Worm (Caenorhabditis elegans) whole organism, L1 larva: ENCODE data around the gene F31E8.5.

ENCODE experiments used
- C16A3.4 ChIP-seq: fragments of 150-350 bp; optimal IDR thresholded peaks from 2 replicates; lab custom pipeline; 2014; ENCODE audit warnings: missing biosample characterization, missing genetic modification characterization
- C34B4.2 ChIP-seq: sonication (generic microtip); optimal IDR thresholded peaks from 2 replicates; lab custom pipeline; 2017; ENCODE audit warnings: mild to moderate bottlenecking, missing genetic modification characterization, missing compliant biosample characterization
- F16B12.6 ChIP-seq: fragments of 150-350 bp; optimal IDR thresholded peaks from 2 replicates; lab custom pipeline; 2014; ENCODE audit warnings: missing biosample characterization, missing genetic modification characterization
- Y116A8C.19 ChIP-seq: sonication (generic microtip); optimal IDR thresholded peaks from 2 replicates; lab custom pipeline; 2016; ENCODE audit warnings: missing compliant biosample characterization, missing genetic modification characterization, borderline replicate concordance
- aly-2 ChIP-seq: fragments of 150-350 bp; optimal IDR thresholded peaks from 2 replicates; lab custom pipeline; 2014; ENCODE audit warnings: missing biosample characterization, missing genetic modification characterization
- ama-1 ChIP-seq: fragments of 150-350 bp; optimal IDR thresholded peaks from 2 replicates; lab custom pipeline; 2014
- ceh-63 ChIP-seq: fragments of 200-800 bp; sonication (Bioruptor generic); optimal IDR thresholded peaks from 2 replicates; lab custom pipeline; 2018; ENCODE audit warnings: mild to moderate bottlenecking, missing genetic modification characterization, missing compliant biosample characterization
- ceh-8 ChIP-seq: fragments of 200-800 bp; sonication (Bioruptor generic); optimal IDR thresholded peaks from 2 replicates; lab custom pipeline; 2018; ENCODE audit warnings: mild to moderate bottlenecking, missing genetic modification characterization, moderate library complexity, missing compliant biosample characterization
- ceh-88 ChIP-seq: fragments of 200-800 bp; sonication (Bioruptor generic); IDR thresholded peaks from 2 replicates; pipeline ENCODE4 v1.3.6; 2022; ENCODE audit warnings: missing genetic modification characterization, missing compliant biosample characterization
- ceh-90 ChIP-seq: sonication (generic microtip); optimal IDR thresholded peaks from 2 replicates; lab custom pipeline; 2016; ENCODE audit warnings: missing genetic modification characterization, missing compliant biosample characterization
- dpl-1 ChIP-seq, 3 experiments: fragments of 150-350 bp in 2 of 3; sonication (generic microtip) in 1 of 3; optimal IDR thresholded peaks; 2 replicates each; lab custom pipeline; 2014 to 2017; ENCODE audit warnings: missing biosample characterization in 3 of 3, missing genetic modification characterization in 3 of 3, missing genetic modification reagents in 3 of 3
- dsc-1 ChIP-seq: sonication (generic microtip); optimal IDR thresholded peaks from 2 replicates; lab custom pipeline; 2016; ENCODE audit warnings: mild to moderate bottlenecking, missing genetic modification characterization, missing compliant biosample characterization
- efl-1 ChIP-seq, 4 experiments: fragments of 150-350 bp; optimal IDR thresholded peaks in 3 of 4; peaks in 1 of 4; 1 replicate in 1 of 4; 2 replicates in 3 of 4; lab custom pipeline; 2014; ENCODE audit warnings: missing biosample characterization in 2 of 4, missing genetic modification characterization in 2 of 4, missing genetic modification reagents in 2 of 4
- egl-27 ChIP-seq, 2 experiments: fragments of 150-350 bp in 1 of 2; sonication (generic microtip); optimal IDR thresholded peaks; 3 replicates each; lab custom pipeline; 2017 to 2018; ENCODE audit warnings: missing biosample characterization in 2 of 2, missing genetic modification characterization in 2 of 2, missing genetic modification reagents in 2 of 2
- elt-2 ChIP-seq: sonication (generic microtip); optimal IDR thresholded peaks from 2 replicates; lab custom pipeline; 2016; ENCODE audit warnings: missing genetic modification characterization, mild to moderate bottlenecking, inconsistent platforms, missing compliant biosample characterization, missing genetic modification reagents
- elt-3 ChIP-seq, 6 experiments: fragments of 150-350 bp in 1 of 6; sonication (generic microtip); optimal IDR thresholded peaks; 2 replicates each; lab custom pipeline; 2017 to 2018; ENCODE audit warnings: missing biosample characterization in 6 of 6, missing genetic modification characterization in 6 of 6, inconsistent platforms in 1 of 6
- fkh-10 ChIP-seq: sonication (generic microtip); optimal IDR thresholded peaks from 2 replicates; lab custom pipeline; 2017; ENCODE audit warnings: missing biosample characterization, missing genetic modification reagents, missing genetic modification characterization
- fkh-4 ChIP-seq: sonication (generic microtip); optimal IDR thresholded peaks from 2 replicates; lab custom pipeline; 2016; ENCODE audit warnings: missing compliant biosample characterization, missing genetic modification characterization, borderline replicate concordance
- fkh-8 ChIP-seq: sonication (generic microtip); optimal IDR thresholded peaks from 2 replicates; lab custom pipeline; 2016; ENCODE audit warnings: mild to moderate bottlenecking, missing genetic modification characterization, missing compliant biosample characterization
- fos-1 ChIP-seq: fragments of 150-350 bp; optimal IDR thresholded peaks from 2 replicates; lab custom pipeline; 2014; ENCODE audit warnings: missing biosample characterization, missing genetic modification characterization
- grh-1 ChIP-seq: fragments of 200-800 bp; sonication (Bioruptor generic); IDR thresholded peaks from 2 replicates; pipeline ENCODE4 v1.3.6; 2022; ENCODE audit warnings: missing genetic modification reagents, missing genetic modification characterization, missing compliant biosample characterization
- hlh-4 ChIP-seq: sonication (generic microtip); optimal IDR thresholded peaks from 2 replicates; lab custom pipeline; 2016; ENCODE audit warnings: mild to moderate bottlenecking, missing genetic modification characterization, missing compliant biosample characterization
- hpl-2 ChIP-seq: fragments of 150-350 bp; optimal IDR thresholded peaks from 2 replicates; lab custom pipeline; 2014; ENCODE audit warnings: missing biosample characterization, missing genetic modification reagents, missing genetic modification characterization
- lin-14 ChIP-seq: fragments of 200-800 bp; sonication (Bioruptor generic); optimal IDR thresholded peaks from 2 replicates; lab custom pipeline; 2018; ENCODE audit warnings: mild to moderate bottlenecking, missing genetic modification characterization, moderate library complexity, missing compliant biosample characterization
- lin-39 ChIP-seq: fragments of 150-350 bp; optimal IDR thresholded peaks from 2 replicates; lab custom pipeline; 2014; ENCODE audit warnings: missing biosample characterization, missing genetic modification reagents, missing genetic modification characterization
- lir-3 ChIP-seq: sonication (generic microtip); optimal IDR thresholded peaks from 2 replicates; lab custom pipeline; 2016; ENCODE audit warnings: mild to moderate bottlenecking, missing genetic modification characterization, moderate library complexity, missing compliant biosample characterization; ENCODE audit not compliant: poor library complexity
- lsy-2 ChIP-seq, 2 experiments: fragments of 150-350 bp; optimal IDR thresholded peaks; 2 replicates each; lab custom pipeline; 2014; ENCODE audit warnings: missing biosample characterization in 2 of 2, missing genetic modification characterization in 2 of 2
- mdl-1 ChIP-seq, 2 experiments: fragments of 150-350 bp; optimal IDR thresholded peaks; 2 replicates each; lab custom pipeline; 2014 to 2017; ENCODE audit warnings: missing biosample characterization in 2 of 2, missing genetic modification characterization in 2 of 2, inconsistent platforms in 1 of 2
- mef-2 ChIP-seq: fragments of 150-350 bp; optimal IDR thresholded peaks from 2 replicates; lab custom pipeline; 2014; ENCODE audit warnings: missing biosample characterization, missing genetic modification characterization
- mep-1 ChIP-seq: fragments of 150-350 bp; optimal IDR thresholded peaks from 2 replicates; lab custom pipeline; 2014; ENCODE audit warnings: missing biosample characterization, missing genetic modification characterization
- nhr-11 ChIP-seq: fragments of 150-350 bp; optimal IDR thresholded peaks from 2 replicates; lab custom pipeline; 2014; ENCODE audit warnings: missing biosample characterization, missing genetic modification characterization
- nhr-12 ChIP-seq: sonication (generic microtip); optimal IDR thresholded peaks from 2 replicates; lab custom pipeline; 2017; ENCODE audit warnings: missing biosample characterization, missing genetic modification characterization
- nhr-237 ChIP-seq: fragments of 150-350 bp; optimal IDR thresholded peaks from 2 replicates; lab custom pipeline; 2014; ENCODE audit warnings: missing biosample characterization, missing genetic modification characterization
- nhr-28 ChIP-seq: fragments of 150-350 bp; optimal IDR thresholded peaks from 2 replicates; lab custom pipeline; 2014; ENCODE audit warnings: missing biosample characterization, missing genetic modification characterization
- nhr-71 ChIP-seq: sonication (generic microtip); optimal IDR thresholded peaks from 2 replicates; lab custom pipeline; 2016; ENCODE audit warnings: mild to moderate bottlenecking, missing genetic modification characterization, moderate library complexity, missing compliant biosample characterization
- nhr-84 ChIP-seq: sonication (generic microtip); optimal IDR thresholded peaks from 2 replicates; lab custom pipeline; 2017; ENCODE audit warnings: missing biosample characterization, missing genetic modification characterization
- nhr-90 ChIP-seq: sonication (generic microtip); optimal IDR thresholded peaks from 2 replicates; lab custom pipeline; 2016; ENCODE audit warnings: mild to moderate bottlenecking, missing genetic modification characterization, missing compliant biosample characterization; ENCODE audit not compliant: poor library complexity
- pag-3 ChIP-seq: sonication (generic microtip); optimal IDR thresholded peaks from 2 replicates; lab custom pipeline; 2017; ENCODE audit warnings: missing genetic modification characterization, mild to moderate bottlenecking, missing compliant biosample characterization, antibody characterized with exemption, borderline replicate concordance; ENCODE audit not compliant: insufficient read depth
- pax-3 ChIP-seq: fragments of 200-800 bp; sonication (Bioruptor generic); optimal IDR thresholded peaks from 2 replicates; lab custom pipeline; 2018; ENCODE audit warnings: mild to moderate bottlenecking, missing genetic modification characterization, moderate library complexity, missing compliant biosample characterization
- rnt-1 ChIP-seq: sonication (generic microtip); optimal IDR thresholded peaks from 2 replicates; lab custom pipeline; 2016; ENCODE audit warnings: mild to moderate bottlenecking, missing genetic modification characterization, moderate library complexity, missing compliant biosample characterization
- sox-4 ChIP-seq: sonication (generic microtip); optimal IDR thresholded peaks from 2 replicates; lab custom pipeline; 2016; ENCODE audit warnings: missing genetic modification characterization, missing compliant biosample characterization
- sptf-1 ChIP-seq: fragments of 150-350 bp; optimal IDR thresholded peaks from 2 replicates; lab custom pipeline; 2014; ENCODE audit warnings: missing biosample characterization, missing genetic modification characterization
- sup-37 ChIP-seq: fragments of 200-800 bp; sonication (Bioruptor generic); optimal IDR thresholded peaks from 2 replicates; lab custom pipeline; 2018; ENCODE audit warnings: mild to moderate bottlenecking, missing genetic modification characterization, missing compliant biosample characterization
- tlp-1 ChIP-seq: fragments of 150-350 bp; optimal IDR thresholded peaks from 2 replicates; lab custom pipeline; 2014; ENCODE audit warnings: missing biosample characterization, missing genetic modification characterization
- unc-130 ChIP-seq: fragments of 150-350 bp; optimal IDR thresholded peaks from 2 replicates; lab custom pipeline; 2017; ENCODE audit warnings: missing biosample characterization, missing genetic modification characterization, inconsistent platforms
- unc-30 ChIP-seq: sonication (generic microtip); optimal IDR thresholded peaks from 2 replicates; lab custom pipeline; 2017; ENCODE audit warnings: missing biosample characterization, missing genetic modification characterization
- unc-98 ChIP-seq: fragments of 200-800 bp; sonication (Bioruptor generic); IDR thresholded peaks from 2 replicates; pipeline ENCODE4 v1.3.6; 2022; ENCODE audit warnings: missing genetic modification characterization, missing compliant biosample characterization
- vab-15 ChIP-seq: sonication (generic microtip); optimal IDR thresholded peaks from 2 replicates; lab custom pipeline; 2017; ENCODE audit warnings: missing genotype, mild to moderate bottlenecking, missing genetic modification characterization, missing compliant biosample characterization
- xbp-1 ChIP-seq: sonication (generic microtip); optimal IDR thresholded peaks from 2 replicates; lab custom pipeline; 2016; ENCODE audit warnings: missing genetic modification characterization, missing compliant biosample characterization
- zag-1 ChIP-seq: fragments of 150-350 bp; optimal IDR thresholded peaks from 2 replicates; lab custom pipeline; 2014; ENCODE audit warnings: missing biosample characterization, missing genetic modification characterization
- zip-4 ChIP-seq: fragments of 200-800 bp; sonication (Bioruptor generic); optimal IDR thresholded peaks from 2 replicates; lab custom pipeline; 2018; ENCODE audit warnings: mild to moderate bottlenecking, missing genetic modification characterization, moderate library complexity, missing compliant biosample characterization
- ztf-11 ChIP-seq, 2 experiments: sonication (generic microtip); optimal IDR thresholded peaks; 2 replicates each; lab custom pipeline; 2016 to 2017; ENCODE audit warnings: missing genetic modification characterization in 2 of 2, missing biosample characterization in 1 of 2, missing compliant biosample characterization in 1 of 2

Gene F31E8.5

DNA sequence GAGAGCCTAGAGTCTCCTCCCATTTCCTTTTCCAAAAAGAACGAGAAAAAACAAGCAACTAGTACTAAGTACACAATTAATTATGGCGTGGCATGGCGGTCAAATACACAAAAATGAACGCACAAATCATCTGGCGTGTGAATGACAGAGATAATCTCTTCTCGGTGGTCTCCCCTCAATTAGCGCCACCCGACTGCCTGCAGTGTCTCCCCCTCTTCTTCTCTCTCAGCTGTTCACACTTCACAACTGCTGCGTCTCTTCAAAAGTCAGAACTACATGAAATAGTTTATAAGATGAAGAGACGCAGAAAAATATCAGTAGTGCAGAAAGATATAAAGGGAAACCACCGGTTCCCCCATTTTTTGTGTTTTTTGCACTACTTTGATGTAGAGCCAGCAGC, 20.3 kb upstream of the F31E8.5 start (continued):
- TF ChIP-seq zag-1 (tag; lab: Kevin White, UChicago) (no peak), nhr-28 (tag; lab: Kevin White, UChicago) (no peak), fkh-4 (no peak), elt-2 (tag; lab: Kevin White, UChicago) (peak; percentile 5), efl-1 (optimal IDR thresholded peaks at IDR 0.05; lab: Kevin White, UChicago) (peak; percentile 27 to 36), efl-1 (GFP tag; optimal IDR thresholded peaks at IDR 0.05 in 1 of 2; lab: Kevin White, UChicago) (peak in 1 of 2 experiments; percentile 60), lsy-2 (tag; optimal IDR thresholded peaks at IDR 0.05; lab: Kevin White, UChicago) (peak; percentile 58 to 77), zip-4 (GFP tag; lab: Kevin White, UChicago) (no peak), pag-3 (no peak), fkh-10 (GFP tag; lab: Kevin White, UChicago) (no peak), C34B4.2 (no peak), sox-4 (tag; lab: Kevin White, UChicago) (peak; percentile 23), fos-1 (no peak), vab-15 (tag; lab: Kevin White, UChicago) (peak; percentile 30), egl-27 (tag; optimal IDR thresholded peaks at IDR 0.05; lab: Kevin White, UChicago) (peak in 1 of 2 experiments; percentile 26), nhr-11 (tag; lab: Kevin White, UChicago) (peak; percentile 23), Y116A8C.19 (tag; lab: Kevin White, UChicago) (no peak), ama-1 (lab: Kevin White, UChicago) (no peak), dsc-1 (tag; lab: Kevin White, UChicago) (peak; percentile 62), ztf-11 (tag; optimal IDR thresholded peaks at IDR 0.05; lab: Kevin White, UChicago) (no peak), lir-3 (no peak), mep-1 (tag; lab: Kevin White, UChicago) (peak; percentile 79), mef-2 (tag; lab: Kevin White, UChicago) (no peak), nhr-71 (tag; lab: Kevin White, UChicago) (peak; percentile 87), nhr-237 (tag; lab: Kevin White, UChicago) (no peak), lin-14 (GFP tag; lab: Kevin White, UChicago) (peak; percentile 96), nhr-12 (no peak), grh-1 (GFP tag; lab: Robert Waterston, UW) (no peak), ceh-8 (no peak), unc-98 (GFP tag; lab: Robert Waterston, UW) (no peak), F16B12.6 (tag; lab: Kevin White, UChicago) (no peak), nhr-84 (no peak), lin-39 (tag; lab: Kevin White, UChicago) (no peak), hpl-2 (GFP tag; lab: Kevin White, UChicago) (no peak), ceh-63 (no peak), C16A3.4 (no peak), elt-3 (tag; optimal IDR thresholded peaks at IDR 0.05; lab: Kevin White, UChicago) (peak in 4 of 6 experiments; percentile 1 to 68 (median 34)), pax-3 (tag; lab: Kevin White, UChicago) (no peak), nhr-90 (tag; lab: Kevin White, UChicago) (peak; percentile 3), tlp-1 (no peak), unc-30 (tag; lab: Kevin White, UChicago) (no peak), aly-2 (tag; lab: Kevin White, UChicago) (no peak), dpl-1 (GFP tag; optimal IDR thresholded peaks at IDR 0.05; lab: Kevin White, UChicago) (peak; percentile 4 to 21 (median 16)), sptf-1 (tag; lab: Kevin White, UChicago) (no peak), sup-37 (GFP tag; lab: Kevin White, UChicago) (no peak), xbp-1 (tag; lab: Kevin White, UChicago) (peak; percentile 16), mdl-1 (tag; optimal IDR thresholded peaks at IDR 0.05; lab: Kevin White, UChicago) (peak in 1 of 2 experiments; percentile 58), hlh-4 (tag; lab: Kevin White, UChicago) (no peak), ceh-88 (GFP tag; lab: Robert Waterston, UW) (no peak), rnt-1 (tag; lab: Kevin White, UChicago) (peak; percentile 88), fkh-8 (tag; lab: Kevin White, UChicago) (peak; percentile 35), ceh-90 (no peak), unc-130 (tag; lab: Kevin White, UChicago) (peak; percentile 26)
